Worm (Caenorhabditis elegans): ENCODE results near the gene ZK84.5.
A peak's percentile ranks its signal among the peaks of the same experiment; 100 is the strongest.

ZK84.5 gene

DNA sequence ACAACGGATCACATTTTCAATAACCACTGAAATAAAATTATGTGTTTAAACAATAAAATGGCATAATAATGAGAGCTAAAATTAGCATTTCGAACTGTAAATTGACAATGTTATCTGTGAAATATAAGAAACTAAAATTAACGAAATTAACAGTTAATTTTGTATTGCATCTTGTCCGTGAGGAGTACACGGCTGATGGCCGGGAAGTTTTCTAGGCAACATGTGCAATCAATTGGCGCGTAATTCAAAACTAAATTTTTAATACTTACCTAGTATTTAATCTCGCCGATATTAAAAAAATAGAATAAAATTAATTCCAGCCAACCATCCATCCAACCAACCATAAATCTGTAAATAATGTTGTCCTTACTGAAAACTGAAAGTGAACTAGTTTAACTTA is 45.2 kb upstream of the ZK84.5 start (continued):
- peak; percentile 56 for TF ChIP-seq F22D6.2 (tag; optimal IDR thresholded peaks at IDR 0.05)
- peak; percentile 62 for TF ChIP-seq him-1 (tag; optimal IDR thresholded peaks at IDR 0.05)
- TF ChIP-seq egl-44 (GFP tag; IDR thresholded peaks at IDR 0.05) = no peak
- peak; percentile 41 for TF ChIP-seq K12H6.12 (tag; optimal IDR thresholded peaks at IDR 0.05)
- peak; percentile 79 for TF ChIP-seq aptf-2 (GFP tag; conservative IDR thresholded peaks at IDR 0.05)
- TF ChIP-seq tlf-1 (GFP tag; optimal IDR thresholded peaks at IDR 0.05) = no peak
- 0 out of 2 replicates have a peak, but pooled peaks have one; percentile 33 for TF ChIP-seq Y95B8A.8 (GFP tag; IDR thresholded peaks at IDR 0.05)
- TF ChIP-seq ztf-25 (GFP tag; IDR thresholded peaks at IDR 0.05) = no peak
- TF ChIP-seq ets-4 (GFP tag; optimal IDR thresholded peaks at IDR 0.05) = no peak
- TF ChIP-seq ekl-4 (GFP tag; IDR thresholded peaks at IDR 0.05) = peak; percentile 58; the same call in 1 of the 2 replicates
- TF ChIP-seq ccch-3 (GFP tag; optimal IDR thresholded peaks at IDR 0.05) = peak; percentile 56
- TF ChIP-seq F23B12.7 (tag; optimal IDR thresholded peaks at IDR 0.05; ENCODE audit: insufficient read depth) = no peak
- TF ChIP-seq lag-1 (GFP tag; IDR thresholded peaks at IDR 0.05) = no peak
- TF ChIP-seq ceh-58 (GFP tag; IDR thresholded peaks at IDR 0.05) = no peak
- no peak for TF ChIP-seq cebp-1 (GFP tag; IDR thresholded peaks at IDR 0.05)
- TF ChIP-seq cebp-1 (tag; optimal IDR thresholded peaks at IDR 0.05) = no peak
- TF ChIP-seq nhr-120 (GFP tag; IDR thresholded peaks at IDR 0.05) = no peak
- TF ChIP-seq lsy-27 (tag; optimal IDR thresholded peaks at IDR 0.05; ENCODE audit: borderline replicate concordance, insufficient read depth) = no peak
- no peak for TF ChIP-seq akir-1 (GFP tag; optimal IDR thresholded peaks at IDR 0.05)
- no peak for TF ChIP-seq T26A5.8 (tag; optimal IDR thresholded peaks at IDR 0.05)
- no peak for TF ChIP-seq rpc-1 (optimal IDR thresholded peaks at IDR 0.05)
- no peak for TF ChIP-seq rpc-1 (tag; optimal IDR thresholded peaks at IDR 0.05)
- TF ChIP-seq attf-6 (GFP tag; IDR thresholded peaks at IDR 0.05) = no peak
- no peak for TF ChIP-seq mxl-1 (tag; optimal IDR thresholded peaks at IDR 0.05)
- no peak for TF ChIP-seq F57A8.1 (GFP tag; optimal IDR thresholded peaks at IDR 0.05)
- no peak for TF ChIP-seq mes-4 (tag; optimal IDR thresholded peaks at IDR 0.05)
- TF ChIP-seq D2030.7 (GFP tag; IDR thresholded peaks at IDR 0.05) = peak; percentile 40; the same call in 1 of the 2 replicates
- no peak for TF ChIP-seq C17E4.6 (GFP tag; IDR thresholded peaks at IDR 0.05)
- no peak for TF ChIP-seq C06A6.2 (GFP tag; conservative IDR thresholded peaks at IDR 0.05)
- TF ChIP-seq let-526 (GFP tag; IDR thresholded peaks at IDR 0.05) = no peak
- no peak for TF ChIP-seq gei-17 (GFP tag; optimal IDR thresholded peaks at IDR 0.05)
- TF ChIP-seq atf-7 (tag; optimal IDR thresholded peaks at IDR 0.05) = no peak
- TF ChIP-seq nhr-27 (tag; optimal IDR thresholded peaks at IDR 0.05) = peak; percentile 36

DNA sequence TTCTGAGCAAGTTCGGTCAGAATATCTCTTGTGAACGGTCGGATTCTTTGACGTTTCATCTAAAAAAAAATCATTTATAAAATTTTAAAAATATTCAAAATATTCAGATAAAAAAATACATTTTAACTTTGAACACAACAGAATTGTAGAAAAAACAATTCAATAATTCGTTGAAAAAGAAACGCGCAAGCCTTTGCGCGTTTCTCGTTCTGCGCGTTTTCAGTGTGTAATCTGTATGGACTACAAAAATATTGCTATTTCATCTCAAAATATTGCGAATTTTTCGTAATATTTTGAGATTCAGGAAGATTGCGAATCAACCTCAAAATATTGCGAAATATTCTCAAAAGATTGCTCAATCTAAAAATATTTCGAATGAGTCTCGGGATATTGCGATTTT is 39.6 kb upstream of the ZK84.5 start, which contains the start of gene R12C12.7:
Gene R12C12.7, minus strand, starts transcription at position 59 of the 400 bp plus-strand sequence.
- TF ChIP-seq die-1 (tag; optimal IDR thresholded peaks at IDR 0.05) (no peak), snpc-1.1 (tag; optimal IDR thresholded peaks at IDR 0.05; ENCODE audit: insufficient read depth) (no peak), cebp-1 (GFP tag; IDR thresholded peaks at IDR 0.05) (peak; percentile 41; the same call in 1 of the 2 replicates), cebp-1 (tag; optimal IDR thresholded peaks at IDR 0.05) (peak; percentile 76), unc-62 (GFP tag; optimal IDR thresholded peaks at IDR 0.05) (no peak), ceh-40 (GFP tag; IDR thresholded peaks at IDR 0.05) (no peak), ztf-18 (tag; optimal IDR thresholded peaks at IDR 0.05) (peak; percentile 89), D2030.7 (GFP tag; IDR thresholded peaks at IDR 0.05) (no peak), nhr-80 (tag; optimal IDR thresholded peaks at IDR 0.05) (peak; percentile 32)

Data from whole organism, young adult.